Worm (Caenorhabditis elegans): ENCODE measurements around the gene nhr-13.

DNA sequence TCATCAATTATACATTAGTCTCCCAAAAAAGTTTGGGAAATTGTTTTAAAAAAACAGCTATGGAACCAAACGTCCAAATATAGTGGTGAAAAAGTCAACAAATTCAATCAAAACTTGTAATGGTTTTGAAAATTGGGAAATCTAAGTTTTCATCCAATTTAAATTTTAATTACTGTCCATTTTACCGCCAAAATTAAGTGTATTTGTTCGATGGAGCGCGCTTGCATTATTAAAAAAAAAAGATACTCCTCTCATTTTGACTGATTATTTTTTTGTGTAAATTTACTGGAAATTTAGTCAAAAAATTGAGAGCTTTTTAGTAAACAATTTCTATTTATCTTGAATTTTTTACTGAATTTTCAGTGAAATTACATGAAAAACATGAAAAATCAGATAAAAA lies 17.8 kb upstream of the nhr-13 start:
- no peak for TF ChIP-seq aly-2 (tag; optimal IDR thresholded peaks at IDR 0.05)
- no peak for TF ChIP-seq eor-1 (tag; optimal IDR thresholded peaks at IDR 0.05)
- no peak for TF ChIP-seq tbx-2 (tag; optimal IDR thresholded peaks at IDR 0.05)
- no peak for TF ChIP-seq ama-1 (optimal IDR thresholded peaks at IDR 0.05)
- no peak for TF ChIP-seq nhr-12 (tag; optimal IDR thresholded peaks at IDR 0.05)
- TF ChIP-seq skn-1 (tag; optimal IDR thresholded peaks at IDR 0.05): no peak
- TF ChIP-seq ceh-9 (tag; optimal IDR thresholded peaks at IDR 0.05): no peak
- no peak for TF ChIP-seq nhr-11 (tag; optimal IDR thresholded peaks at IDR 0.05)
- TF ChIP-seq zag-1 (tag; optimal IDR thresholded peaks at IDR 0.05): no peak
